Worm (Caenorhabditis elegans) whole organism, L4 larva: ENCODE measurements around the gene M03B6.5.

Experiments used
- T26A8.4 ChIP-seq: fragments of 200-800 bp; sonication (Bioruptor generic); IDR thresholded peaks from 2 replicates; pipeline ENCODE4 v1.3.6; 2022; ENCODE audit warnings: missing genetic modification characterization, missing compliant biosample characterization
- Y75B8A.6 ChIP-seq: fragments of 200-800 bp; sonication (Bioruptor generic); IDR thresholded peaks from 2 replicates; pipeline ENCODE4 v1.3.6; 2022; ENCODE audit warnings: missing genetic modification reagents, missing genetic modification characterization, missing compliant biosample characterization
- ZK337.2 ChIP-seq: fragments of 200-800 bp; sonication (Bioruptor generic); IDR thresholded peaks from 2 replicates; pipeline ENCODE4 v1.3.6; 2022; ENCODE audit warnings: missing genetic modification reagents, missing genetic modification characterization, missing compliant biosample characterization
- aha-1 ChIP-seq: fragments of 150-350 bp; peaks from one replicate; lab custom pipeline; 2014; ENCODE audit warnings: missing biosample characterization, missing genetic modification characterization
- arid-1 ChIP-seq: fragments of 200-800 bp; sonication (Bioruptor generic); conservative IDR thresholded peaks from 2 replicates; pipeline ENCODE4 v1.3.6; 2022; ENCODE audit warnings: missing genetic modification reagents, missing genetic modification characterization, missing compliant biosample characterization
- attf-4 ChIP-seq: sonication (generic microtip); optimal IDR thresholded peaks from 3 replicates; lab custom pipeline; 2017; ENCODE audit warnings: missing biosample characterization, missing genetic modification characterization
- ceh-20 ChIP-seq: fragments of 200-800 bp; sonication (Bioruptor generic); IDR thresholded peaks from 2 replicates; pipeline ENCODE4 v1.3.6; 2022; ENCODE audit warnings: missing genetic modification reagents, missing genetic modification characterization, missing compliant biosample characterization
- ceh-62 ChIP-seq: sonication (generic microtip); optimal IDR thresholded peaks from 2 replicates; lab custom pipeline; 2017; ENCODE audit warnings: missing biosample characterization, missing genetic modification characterization
- ces-1 ChIP-seq: fragments of 150-350 bp; sonication (generic microtip); optimal IDR thresholded peaks from 4 replicates; lab custom pipeline; 2014; ENCODE audit warnings: missing biosample characterization, missing genetic modification reagents, missing genetic modification characterization
- daf-16 ChIP-seq, 3 experiments: sonication (generic microtip); optimal IDR thresholded peaks; 2 replicates each; lab custom pipeline; 2016 to 2017; ENCODE audit warnings: missing genetic modification characterization in 3 of 3, missing genetic modification reagents in 3 of 3, mild to moderate bottlenecking in 2 of 3, missing compliant biosample characterization in 2 of 3, missing biosample characterization in 1 of 3, moderate library complexity in 1 of 3
- dmd-6 ChIP-seq: fragments of 200-800 bp; sonication (Bioruptor generic); IDR thresholded peaks from 2 replicates; pipeline ENCODE4 v1.3.6; 2022; ENCODE audit warnings: missing genetic modification reagents, missing genetic modification characterization, missing compliant biosample characterization
- duxl-1 ChIP-seq: sonication (generic microtip); optimal IDR thresholded peaks from 2 replicates; lab custom pipeline; 2016; ENCODE audit warnings: mild to moderate bottlenecking, missing genetic modification characterization, moderate library complexity, missing compliant biosample characterization; ENCODE audit not compliant: poor library complexity
- dve-1 ChIP-seq: sonication (generic microtip); optimal IDR thresholded peaks from 2 replicates; lab custom pipeline; 2017; ENCODE audit warnings: antibody characterized with exemption, mild to moderate bottlenecking, missing genetic modification characterization, missing compliant biosample characterization; ENCODE audit not compliant: insufficient read depth
- egl-43 ChIP-seq: fragments of 200-800 bp; sonication (Bioruptor generic); IDR thresholded peaks from 2 replicates; pipeline ENCODE4 v1.3.6; 2022; ENCODE audit warnings: missing genetic modification reagents, missing genetic modification characterization, missing compliant biosample characterization
- hlh-11 ChIP-seq: fragments of 200-800 bp; sonication (Bioruptor generic); optimal IDR thresholded peaks from 2 replicates; lab custom pipeline; 2018; ENCODE audit warnings: mild to moderate bottlenecking, missing genetic modification characterization, missing compliant biosample characterization
- hlh-30 ChIP-seq: sonication (generic microtip); optimal IDR thresholded peaks from 2 replicates; lab custom pipeline; 2017; ENCODE audit warnings: antibody characterized with exemption, mild to moderate bottlenecking, missing genetic modification characterization, missing compliant biosample characterization; ENCODE audit not compliant: insufficient read depth
- jun-1 ChIP-seq: fragments of 150-350 bp; optimal IDR thresholded peaks from 2 replicates; lab custom pipeline; 2014; ENCODE audit warnings: missing biosample characterization, missing genetic modification reagents, missing genetic modification characterization
- lin-1 ChIP-seq: fragments of 200-800 bp; sonication (Bioruptor generic); IDR thresholded peaks from 2 replicates; pipeline ENCODE4 v1.3.6; 2022; ENCODE audit warnings: missing genetic modification reagents, missing genetic modification characterization, missing compliant biosample characterization
- lin-13 ChIP-seq: fragments of 150-350 bp; optimal IDR thresholded peaks from 2 replicates; lab custom pipeline; 2014; ENCODE audit warnings: missing biosample characterization, missing genetic modification reagents, missing genetic modification characterization
- lin-29 ChIP-seq: fragments of 200-800 bp; sonication (Bioruptor generic); IDR thresholded peaks from 2 replicates; pipeline ENCODE4 v1.3.6; 2022; ENCODE audit warnings: missing genetic modification reagents, missing genetic modification characterization, missing compliant biosample characterization
- lin-39 ChIP-seq: fragments of 150-350 bp; optimal IDR thresholded peaks from 2 replicates; lab custom pipeline; 2014; ENCODE audit warnings: missing biosample characterization, missing genetic modification reagents, missing genetic modification characterization
- mdt-29 ChIP-seq: fragments of 200-800 bp; sonication (Bioruptor generic); IDR thresholded peaks from 2 replicates; pipeline ENCODE4 v1.3.6; 2022; ENCODE audit warnings: missing genetic modification reagents, missing genetic modification characterization, missing compliant biosample characterization
- mep-1 ChIP-seq: fragments of 150-350 bp; sonication (generic microtip); optimal IDR thresholded peaks from 3 replicates; lab custom pipeline; 2014; ENCODE audit warnings: missing biosample characterization, missing genetic modification characterization
- mxl-3 ChIP-seq: fragments of 200-800 bp; sonication (Bioruptor generic); optimal IDR thresholded peaks from 2 replicates; lab custom pipeline; 2018; ENCODE audit warnings: mild to moderate bottlenecking, missing genetic modification characterization, missing compliant biosample characterization
- nhr-237 ChIP-seq: sonication (generic microtip); optimal IDR thresholded peaks from 2 replicates; lab custom pipeline; 2017; ENCODE audit warnings: missing biosample characterization, missing genetic modification characterization
- nhr-25 ChIP-seq: sonication (generic microtip); optimal IDR thresholded peaks from 2 replicates; lab custom pipeline; 2017; ENCODE audit warnings: missing genetic modification characterization, mild to moderate bottlenecking, missing compliant biosample characterization, antibody characterized with exemption, moderate library complexity, borderline replicate concordance; ENCODE audit not compliant: insufficient read depth
- nhr-28 ChIP-seq: fragments of 150-350 bp; optimal IDR thresholded peaks from 2 replicates; lab custom pipeline; 2014; ENCODE audit warnings: missing biosample characterization, missing genetic modification characterization
- nhr-41 ChIP-seq: fragments of 200-800 bp; sonication (Bioruptor generic); IDR thresholded peaks from 2 replicates; pipeline ENCODE4 v1.3.6; 2022; ENCODE audit warnings: missing genetic modification reagents, missing genetic modification characterization, missing compliant biosample characterization
- nhr-42 ChIP-seq: fragments of 200-800 bp; sonication (Bioruptor generic); IDR thresholded peaks from 2 replicates; pipeline ENCODE4 v1.3.6; 2022; ENCODE audit warnings: missing genetic modification characterization, missing compliant biosample characterization
- nhr-48 ChIP-seq: sonication (generic microtip); optimal IDR thresholded peaks from 2 replicates; lab custom pipeline; 2016; ENCODE audit warnings: mild to moderate bottlenecking, missing genetic modification characterization, missing compliant biosample characterization
- nhr-77 ChIP-seq: fragments of 150-350 bp; optimal IDR thresholded peaks from 2 replicates; lab custom pipeline; 2014; ENCODE audit warnings: missing biosample characterization, missing genetic modification characterization
- php-3 ChIP-seq: fragments of 200-800 bp; sonication (Bioruptor generic); IDR thresholded peaks from 2 replicates; pipeline ENCODE4 v1.3.6; 2022; ENCODE audit warnings: missing genetic modification reagents, missing genetic modification characterization, missing compliant biosample characterization
- pqm-1 ChIP-seq: sonication (generic microtip); optimal IDR thresholded peaks from 2 replicates; lab custom pipeline; 2017; ENCODE audit warnings: missing biosample characterization, missing genetic modification characterization
- snpc-1.2 ChIP-seq: fragments of 200-800 bp; sonication (Bioruptor generic); IDR thresholded peaks from 2 replicates; pipeline ENCODE4 v1.3.6; 2022; ENCODE audit warnings: missing genetic modification reagents, missing genetic modification characterization, missing compliant biosample characterization
- unc-62 ChIP-seq, 3 experiments: fragments of 150-350 bp in 1 of 3; sonication (generic microtip); optimal IDR thresholded peaks in 2 of 3; peaks in 1 of 3; 1 replicate in 1 of 3; 2 replicates in 2 of 3; lab custom pipeline; 2014 to 2017; ENCODE audit warnings: missing biosample characterization in 3 of 3, missing genetic modification characterization in 3 of 3, missing genetic modification reagents in 3 of 3, missing genotype in 1 of 3
- zip-2 ChIP-seq: fragments of 150-350 bp; optimal IDR thresholded peaks from 2 replicates; lab custom pipeline; 2014; ENCODE audit warnings: missing biosample characterization, missing genetic modification characterization

Gene M03B6.5

DNA sequence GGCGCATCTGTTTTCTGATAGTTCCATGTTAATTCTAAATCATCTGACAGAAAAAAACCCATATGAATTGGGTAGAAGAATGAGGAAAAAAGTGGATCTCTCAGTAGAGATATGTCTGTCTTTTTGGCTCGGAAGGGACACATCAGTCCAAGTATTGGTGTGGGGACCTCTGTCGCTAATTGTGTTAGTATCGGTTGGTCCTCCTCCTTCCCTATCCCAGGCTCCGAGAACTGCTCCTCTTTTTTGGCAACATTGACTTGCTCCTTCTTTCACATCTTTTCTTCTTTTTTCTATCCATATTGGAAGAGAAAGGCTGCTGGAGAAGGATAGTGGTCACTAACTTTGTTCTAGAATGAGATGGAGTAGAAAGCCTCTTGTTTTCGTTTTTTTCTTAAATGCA is 32.1 kb downstream of the M03B6.5 start:
- peak; percentile 43 for TF ChIP-seq ces-1 (GFP tag; lab: Kevin White, UChicago)
- peak in 1 of 2 experiments; percentile 47 for TF ChIP-seq unc-62 (GFP tag; optimal IDR thresholded peaks at IDR 0.05 in 1 of 2; lab: Kevin White, UChicago)
- TF ChIP-seq unc-62 (tag; optimal IDR thresholded peaks at IDR 0.05; lab: Kevin White, UChicago), result no peak
- no peak for TF ChIP-seq lin-29

DNA sequence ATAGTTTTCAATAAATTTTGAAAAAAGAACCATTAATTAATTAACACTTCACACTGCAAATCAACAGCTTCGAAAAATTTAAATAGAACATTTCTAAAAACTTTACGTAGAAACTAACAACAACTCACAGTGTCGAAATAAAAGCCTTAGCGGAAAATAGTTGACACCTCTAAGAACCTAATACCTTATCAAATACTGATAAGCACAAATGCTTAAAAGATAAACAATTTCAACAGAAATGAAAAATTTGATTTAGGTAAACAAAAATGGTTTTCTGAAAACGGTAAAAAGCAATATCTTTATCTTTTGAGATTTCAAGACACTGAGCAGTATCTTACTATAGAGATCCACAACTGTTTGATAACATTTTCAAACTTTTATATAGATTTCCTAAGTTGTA is 33.1 kb downstream of the M03B6.5 start:
- peak; percentile 15 for TF ChIP-seq pqm-1 (tag; lab: Kevin White, UChicago)
- TF ChIP-seq daf-16 (GFP tag; optimal IDR thresholded peaks at IDR 0.05; lab: Kevin White, UChicago), result no peak
- TF ChIP-seq daf-16 (tag; optimal IDR thresholded peaks at IDR 0.05; lab: Kevin White, UChicago), result peak; percentile 75
- TF ChIP-seq unc-62 (GFP tag; optimal IDR thresholded peaks at IDR 0.05 in 1 of 2; lab: Kevin White, UChicago), result peak in 1 of 2 experiments; percentile 59
- TF ChIP-seq unc-62 (tag; optimal IDR thresholded peaks at IDR 0.05; lab: Kevin White, UChicago), result no peak
- no peak for TF ChIP-seq arid-1 (GFP tag; lab: Robert Waterston, UW)

DNA sequence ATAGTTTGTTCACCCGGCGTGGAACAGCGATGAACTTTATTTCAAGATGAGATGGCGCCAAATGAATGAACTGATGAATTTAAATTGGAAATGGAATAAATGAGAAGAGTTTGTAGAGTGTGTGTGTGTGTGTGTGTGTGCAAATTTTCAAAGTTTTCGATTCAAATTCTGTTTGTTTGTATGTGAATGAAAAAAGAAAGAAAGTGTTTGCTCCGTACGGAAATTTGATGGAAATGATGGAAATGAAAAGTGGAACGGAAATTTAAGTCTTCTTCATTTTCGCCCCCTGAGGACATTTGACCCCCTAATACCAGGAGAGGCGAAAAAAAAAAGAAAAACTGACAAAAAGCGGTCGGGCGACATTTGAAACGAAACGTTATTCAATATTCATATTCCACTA is 34.3 kb downstream of the M03B6.5 start:
- TF ChIP-seq jun-1 (tag; lab: Kevin White, UChicago), result no peak
- TF ChIP-seq T26A8.4 (GFP tag; lab: Robert Waterston, UW), result no peak
- TF ChIP-seq ceh-20 (GFP tag; lab: Robert Waterston, UW), result no peak
- no peak for TF ChIP-seq duxl-1 (tag; lab: Kevin White, UChicago)
- TF ChIP-seq aha-1 (tag; lab: Kevin White, UChicago), result peak; percentile 92

DNA sequence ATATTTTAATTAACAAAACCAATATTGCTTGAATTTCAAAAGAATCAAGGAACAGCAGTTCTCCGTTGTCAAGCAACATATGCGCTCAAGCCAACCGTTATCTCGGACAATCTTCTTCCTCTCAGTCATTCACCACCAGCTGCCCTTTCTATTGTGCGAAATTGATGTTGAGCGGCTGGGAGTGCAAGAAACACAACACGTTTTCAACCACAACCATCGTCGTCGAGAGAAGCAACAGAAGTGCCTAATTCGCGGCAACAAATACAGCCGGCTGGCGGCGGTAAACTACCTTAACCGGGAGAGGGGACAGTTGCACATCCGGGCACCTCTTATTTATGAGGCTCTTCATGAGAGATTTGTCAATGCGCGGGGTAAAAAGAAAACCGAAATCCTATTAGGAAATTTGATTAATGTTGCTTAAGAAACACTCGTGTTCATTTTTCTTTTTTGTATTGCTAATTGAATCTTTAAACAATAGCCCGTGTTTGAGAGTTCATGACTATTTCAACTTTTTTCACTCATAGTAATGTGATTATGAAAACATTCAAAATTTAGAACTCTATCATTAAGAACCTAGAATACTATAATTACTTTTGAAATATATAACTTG is 38.1 kb downstream of the M03B6.5 start:
- TF ChIP-seq aha-1 (tag; lab: Kevin White, UChicago) (peak; percentile 40), lin-13 (GFP tag; lab: Kevin White, UChicago) (no peak)

DNA sequence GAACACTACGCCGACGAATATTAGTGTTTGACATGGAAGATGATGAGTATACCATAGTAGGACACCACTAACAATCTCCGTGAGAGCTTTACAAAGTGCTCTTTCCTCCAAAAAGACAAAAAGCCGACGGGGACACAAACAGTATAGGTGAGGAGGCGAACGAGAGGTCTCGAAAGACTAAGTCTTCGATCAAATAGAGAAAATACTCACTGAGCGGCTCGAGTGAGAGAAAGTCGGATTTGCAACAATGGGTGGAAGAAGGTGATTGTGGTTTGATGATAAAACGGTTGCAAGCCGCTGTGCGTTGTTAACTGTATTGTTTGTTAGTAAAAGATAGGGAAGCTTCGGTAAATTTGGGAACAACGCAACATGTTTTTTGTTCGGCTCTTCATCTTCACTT is 38.9 kb downstream of the M03B6.5 start, which contains the start of gene hlb-1:
TSS of gene hlb-1 (minus strand) at position 101 of the 400 bp plus-strand sequence.
- TF ChIP-seq nhr-48 (tag; lab: Kevin White, UChicago) (no peak), nhr-25 (tag; lab: Kevin White, UChicago) (no peak), attf-4 (tag; lab: Kevin White, UChicago) (no peak), unc-62 (GFP tag; optimal IDR thresholded peaks at IDR 0.05 in 1 of 2; lab: Kevin White, UChicago) (peak in 1 of 2 experiments; percentile 3), unc-62 (tag; optimal IDR thresholded peaks at IDR 0.05; lab: Kevin White, UChicago) (no peak)
- TF ChIP-seq, all 104 proteins: peak for 1

DNA sequence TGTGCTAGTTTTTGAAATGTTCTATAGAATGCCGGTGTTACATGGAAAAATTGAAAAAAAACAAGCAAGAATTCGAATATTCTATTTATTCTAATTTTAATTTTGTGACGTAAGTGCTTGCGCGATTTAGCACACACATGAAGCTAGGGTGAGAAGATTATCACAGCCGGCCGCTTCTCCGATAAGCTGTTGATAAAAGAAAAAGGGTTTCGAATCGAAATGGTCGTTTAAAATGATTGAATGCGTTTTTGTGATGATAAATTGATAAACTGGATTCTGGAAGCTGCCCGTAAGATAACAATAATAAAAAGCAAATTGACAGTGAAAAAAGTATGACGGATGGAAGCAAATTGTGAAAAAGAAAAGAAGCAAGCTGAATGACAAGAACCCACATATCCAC is 40.4 kb downstream of the M03B6.5 start:
- TF ChIP-seq php-3 (GFP tag; lab: Robert Waterston, UW), result peak; percentile 88
- TF ChIP-seq lin-1, result no peak
- no peak for TF ChIP-seq mdt-29 (GFP tag; lab: Robert Waterston, UW)
- no peak for TF ChIP-seq daf-16 (GFP tag; optimal IDR thresholded peaks at IDR 0.05; lab: Kevin White, UChicago)
- TF ChIP-seq daf-16 (tag; optimal IDR thresholded peaks at IDR 0.05; lab: Kevin White, UChicago), result peak; percentile 36
- TF ChIP-seq hlh-11 (tag; lab: Kevin White, UChicago), result peak; percentile 41
- TF ChIP-seq dve-1 (tag; lab: Kevin White, UChicago), result peak; percentile 55
- no peak for TF ChIP-seq zip-2
- TF ChIP-seq dmd-6, result peak; percentile 34; the same call in 1 of the 2 replicates
- TF ChIP-seq Y75B8A.6 (GFP tag; lab: Robert Waterston, UW), result no peak

DNA sequence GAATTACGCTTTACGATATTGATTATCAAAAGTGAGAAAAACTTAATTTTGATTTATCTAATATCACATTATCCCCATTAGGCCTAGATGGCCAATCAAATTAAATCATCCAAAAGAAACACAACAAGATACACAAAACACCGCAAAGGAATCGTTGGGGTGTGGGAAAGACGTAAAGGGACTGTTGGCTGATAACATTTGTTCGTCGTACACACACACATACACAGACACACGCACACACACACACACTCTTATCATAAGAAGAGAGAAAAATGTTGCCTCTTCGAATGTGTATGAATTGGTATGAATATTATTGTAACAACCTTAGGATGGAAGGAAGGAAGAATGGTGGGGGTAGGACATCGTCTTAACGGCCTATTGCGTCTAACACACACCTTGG is 41.4 kb downstream of the M03B6.5 start:
- TF ChIP-seq pqm-1 (tag; lab: Kevin White, UChicago) (peak; percentile 88), nhr-237 (tag; lab: Kevin White, UChicago) (no peak), ceh-62 (no peak), snpc-1.2 (GFP tag; lab: Robert Waterston, UW) (no peak), arid-1 (GFP tag; lab: Robert Waterston, UW) (no peak), mxl-3 (GFP tag; lab: Kevin White, UChicago) (peak; percentile 65), attf-4 (tag; lab: Kevin White, UChicago) (no peak), nhr-28 (peak; percentile 95), dve-1 (tag; lab: Kevin White, UChicago) (peak; percentile 69), hlh-30 (tag; lab: Kevin White, UChicago) (peak; percentile 56), ZK337.2 (GFP tag; lab: Robert Waterston, UW) (no peak), nhr-77 (peak; percentile 15), egl-43 (GFP tag; lab: Robert Waterston, UW) (no peak), nhr-42 (no peak), nhr-41 (GFP tag; lab: Robert Waterston, UW) (no peak), lin-39 (tag; lab: Kevin White, UChicago) (no peak), mep-1 (peak; percentile 46)
